Fruit fly (Drosophila melanogaster) whole organism, embryonic: ENCODE data around the gene CG11700.
A peak's percentile ranks its signal among the peaks of the same experiment; 100 is the strongest.

Experiments used
- Aef1 ChIP-seq: fragments of 200-800 bp; sonication (Bioruptor generic); IDR thresholded peaks from 3 replicates; pipeline ENCODE4 v1.3.6; 2022; ENCODE audit warnings: missing biosample characterization, missing genetic modification characterization
- BEAF-32 ChIP-seq: fragments of 200-800 bp; sonication (Bioruptor generic); optimal IDR thresholded peaks from 3 replicates; lab custom pipeline; 2017; ENCODE audit warnings: missing biosample characterization, missing genetic modification characterization, mild to moderate bottlenecking, moderate library complexity, missing genetic modification reagents
- CG11093 ChIP-seq: fragments of 200-800 bp; sonication (Bioruptor generic); IDR thresholded peaks from 3 replicates; pipeline ENCODE4 v1.3.6; 2022; ENCODE audit warnings: missing biosample characterization, missing genetic modification characterization
- CG1233 ChIP-seq: fragments of 200-800 bp; sonication (Bioruptor generic); optimal IDR thresholded peaks from 4 replicates; lab custom pipeline; 2018; ENCODE audit warnings: missing biosample characterization, mild to moderate bottlenecking, missing genetic modification characterization
- CG12769 ChIP-seq: fragments of 200-800 bp; sonication (Bioruptor generic); optimal IDR thresholded peaks from 2 replicates; lab custom pipeline; 2019; ENCODE audit warnings: missing biosample characterization, mild to moderate bottlenecking, missing genetic modification characterization, moderate library complexity
- CG12942 ChIP-seq: fragments of 200-800 bp; sonication (Bioruptor generic); optimal IDR thresholded peaks from 3 replicates; lab custom pipeline; 2016; ENCODE audit warnings: missing biosample characterization, missing genetic modification characterization
- CG13287 ChIP-seq: fragments of 200-800 bp; sonication (Bioruptor generic); IDR thresholded peaks from 2 replicates; pipeline ENCODE4 v1.3.6; 2022; ENCODE audit warnings: missing biosample characterization, missing genetic modification characterization; ENCODE audit not compliant: partially characterized antibody
- CG13775 ChIP-seq: fragments of 200-800 bp; sonication (Bioruptor generic); optimal IDR thresholded peaks from 3 replicates; lab custom pipeline; 2017; ENCODE audit warnings: missing biosample characterization, mild to moderate bottlenecking, missing genetic modification characterization
- CG14014 ChIP-seq: fragments of 200-800 bp; sonication (Bioruptor generic); IDR thresholded peaks from 2 replicates; pipeline ENCODE4 v1.3.6; 2022; ENCODE audit warnings: missing biosample characterization, missing genetic modification characterization
- CG17186 ChIP-seq: fragments of 200-800 bp; sonication (Bioruptor generic); optimal IDR thresholded peaks from 3 replicates; lab custom pipeline; 2017; ENCODE audit warnings: missing biosample characterization, missing genetic modification reagents, missing genetic modification characterization
- CG18599 ChIP-seq: fragments of 200-800 bp; sonication (Bioruptor generic); optimal IDR thresholded peaks from 3 replicates; lab custom pipeline; 2017; ENCODE audit warnings: missing biosample characterization, missing genetic modification characterization, mild to moderate bottlenecking, moderate library complexity, missing genetic modification reagents
- CG4404 ChIP-seq: fragments of 200-800 bp; sonication (Bioruptor generic); IDR thresholded peaks from 2 replicates; pipeline ENCODE4 v1.3.6; 2022; ENCODE audit warnings: missing biosample characterization, missing genetic modification characterization
- CG5180 ChIP-seq: fragments of 200-800 bp; sonication (Bioruptor generic); optimal IDR thresholded peaks from 3 replicates; lab custom pipeline; 2017; ENCODE audit warnings: missing biosample characterization, missing genetic modification characterization, mild to moderate bottlenecking, moderate library complexity, missing genetic modification reagents
- CG6654 ChIP-seq: fragments of 200-800 bp; sonication (Bioruptor generic); optimal IDR thresholded peaks from 2 replicates; lab custom pipeline; 2017; ENCODE audit warnings: missing biosample characterization, mild to moderate bottlenecking, missing genetic modification characterization
- CG7745 ChIP-seq: fragments of 200-800 bp; sonication (Bioruptor generic); optimal IDR thresholded peaks from 2 replicates; lab custom pipeline; 2018; ENCODE audit warnings: missing biosample characterization, mild to moderate bottlenecking, missing genetic modification characterization, moderate library complexity
- CG9609 ChIP-seq: fragments of 200-800 bp; sonication (Bioruptor generic); optimal IDR thresholded peaks from 3 replicates; lab custom pipeline; 2016; ENCODE audit warnings: missing biosample characterization, missing genetic modification characterization
- CG9797 ChIP-seq: fragments of 200-800 bp; sonication (Bioruptor generic); optimal IDR thresholded peaks from 3 replicates; lab custom pipeline; 2018; ENCODE audit warnings: missing biosample characterization, mild to moderate bottlenecking, missing genetic modification characterization
- CG9876 ChIP-seq: fragments of 200-800 bp; sonication (Bioruptor generic); optimal IDR thresholded peaks from 2 replicates; lab custom pipeline; 2016; ENCODE audit warnings: missing biosample characterization, missing genetic modification characterization
- CoRest ChIP-seq: fragments of 200-800 bp; sonication (Bioruptor generic); optimal IDR thresholded peaks from 3 replicates; lab custom pipeline; 2018; ENCODE audit warnings: missing biosample characterization, mild to moderate bottlenecking, missing genetic modification characterization, moderate library complexity
- D19B ChIP-seq: fragments of 200-800 bp; sonication (Bioruptor generic); optimal IDR thresholded peaks from 2 replicates; lab custom pipeline; 2017; ENCODE audit warnings: missing biosample characterization, mild to moderate bottlenecking, missing genetic modification characterization
- Elba2 ChIP-seq: fragments of 200-800 bp; sonication (Bioruptor generic); optimal IDR thresholded peaks from 3 replicates; lab custom pipeline; 2016; ENCODE audit warnings: missing biosample characterization, missing genetic modification characterization
- Max ChIP-seq: fragments of 200-800 bp; sonication (Bioruptor generic); optimal IDR thresholded peaks from 2 replicates; lab custom pipeline; 2016; ENCODE audit warnings: missing biosample characterization, mild to moderate bottlenecking, missing genetic modification characterization
- Opbp ChIP-seq: fragments of 200-800 bp; sonication (Bioruptor generic); IDR thresholded peaks from 3 replicates; pipeline ENCODE4 v1.3.6; 2022; ENCODE audit warnings: missing biosample characterization, missing genetic modification characterization; ENCODE audit not compliant: partially characterized antibody
- PHDP ChIP-seq: fragments of 200-800 bp; sonication (Bioruptor generic); optimal IDR thresholded peaks from 3 replicates; lab custom pipeline; 2018; ENCODE audit warnings: missing biosample characterization, mild to moderate bottlenecking, missing genetic modification characterization, moderate library complexity
- Ravus ChIP-seq: fragments of 200-800 bp; sonication (Bioruptor generic); IDR thresholded peaks from 2 replicates; pipeline ENCODE4 v1.3.6; 2022; ENCODE audit warnings: missing biosample characterization, missing genetic modification characterization
- Sin3A ChIP-seq: fragments of >200 bp; optimal IDR thresholded peaks from 2 replicates; lab custom pipeline; 2018
- Six4 ChIP-seq: fragments of 200-800 bp; sonication (Bioruptor generic); optimal IDR thresholded peaks from 2 replicates; lab custom pipeline; 2016; ENCODE audit warnings: missing biosample characterization, missing genetic modification characterization
- Ssrp ChIP-seq: fragments of 200-800 bp; sonication (Bioruptor generic); optimal IDR thresholded peaks from 2 replicates; lab custom pipeline; 2018; ENCODE audit warnings: missing biosample characterization, mild to moderate bottlenecking, missing genetic modification characterization, moderate library complexity
- ac ChIP-seq: fragments of 200-800 bp; sonication (Bioruptor generic); optimal IDR thresholded peaks from 3 replicates; lab custom pipeline; 2017; ENCODE audit warnings: missing biosample characterization, mild to moderate bottlenecking, missing genetic modification characterization
- amos ChIP-seq: fragments of 200-800 bp; sonication (Bioruptor generic); IDR thresholded peaks from 2 replicates; pipeline ENCODE4 v1.3.6; 2022; ENCODE audit warnings: missing biosample characterization, missing genetic modification characterization; ENCODE audit not compliant: partially characterized antibody
- bbx ChIP-seq: fragments of 200-800 bp; sonication (Bioruptor generic); IDR thresholded peaks from 2 replicates; pipeline ENCODE4 v1.3.6; 2022; ENCODE audit warnings: missing biosample characterization, missing genetic modification characterization; ENCODE audit not compliant: partially characterized antibody
- br ChIP-seq: fragments of >200 bp; optimal IDR thresholded peaks from 2 replicates; lab custom pipeline; 2017
- btn ChIP-seq: fragments of 200-800 bp; sonication (Bioruptor generic); optimal IDR thresholded peaks from 2 replicates; lab custom pipeline; 2016; ENCODE audit warnings: missing biosample characterization, missing genetic modification characterization
- corto ChIP-seq: fragments of 200-800 bp; sonication (Bioruptor generic); optimal IDR thresholded peaks from 2 replicates; lab custom pipeline; 2016; ENCODE audit warnings: missing biosample characterization, mild to moderate bottlenecking, missing genetic modification characterization, moderate library complexity
- croc ChIP-seq: fragments of 200-800 bp; sonication (Bioruptor generic); conservative IDR thresholded peaks from 3 replicates; pipeline ENCODE4 v1.3.6; 2022; ENCODE audit warnings: missing biosample characterization, missing genetic modification characterization
- da ChIP-seq: fragments of 200-800 bp; sonication (Bioruptor generic); optimal IDR thresholded peaks from 2 replicates; lab custom pipeline; 2016; ENCODE audit warnings: missing biosample characterization, missing genetic modification characterization
- dmrt99B ChIP-seq: fragments of 200-800 bp; sonication (Bioruptor generic); optimal IDR thresholded peaks from 2 replicates; lab custom pipeline; 2018; ENCODE audit warnings: missing biosample characterization, mild to moderate bottlenecking, missing genetic modification characterization, moderate library complexity
- fru ChIP-seq: fragments of >200 bp; optimal IDR thresholded peaks from 2 replicates; lab custom pipeline; 2017
- h ChIP-seq: fragments of >200 bp; optimal IDR thresholded peaks from 2 replicates; lab custom pipeline; 2017
- hbn ChIP-seq: fragments of 200-800 bp; sonication (Bioruptor generic); IDR thresholded peaks from 2 replicates; pipeline ENCODE4 v1.3.6; 2022; ENCODE audit warnings: missing biosample characterization, missing genetic modification characterization; ENCODE audit not compliant: partially characterized antibody
- nerfin-2 ChIP-seq: fragments of 200-800 bp; sonication (Bioruptor generic); IDR thresholded peaks from 2 replicates; pipeline ENCODE4 v1.3.6; 2022; ENCODE audit warnings: missing biosample characterization, missing genetic modification characterization; ENCODE audit not compliant: partially characterized antibody
- nmo ChIP-seq: fragments of 200-800 bp; sonication (Bioruptor generic); optimal IDR thresholded peaks from 2 replicates; lab custom pipeline; 2018; ENCODE audit warnings: missing biosample characterization, mild to moderate bottlenecking, missing genetic modification characterization, moderate library complexity
- peb ChIP-seq: fragments of 200-800 bp; sonication (Bioruptor generic); IDR thresholded peaks from 2 replicates; pipeline ENCODE4 v1.3.6; 2022; ENCODE audit warnings: missing biosample characterization, missing genetic modification characterization
- pfk ChIP-seq: fragments of 200-800 bp; sonication (Bioruptor generic); optimal IDR thresholded peaks from 2 replicates; lab custom pipeline; 2018; ENCODE audit warnings: missing biosample characterization, mild to moderate bottlenecking, missing genetic modification characterization, moderate library complexity
- pita ChIP-seq: fragments of 200-800 bp; sonication (Bioruptor generic); optimal IDR thresholded peaks from 2 replicates; lab custom pipeline; 2017; ENCODE audit warnings: missing biosample characterization, mild to moderate bottlenecking, missing genetic modification characterization
- sens ChIP-seq: fragments of 200-800 bp; sonication (Bioruptor generic); peaks from one replicate; lab custom pipeline; 2016; ENCODE audit warnings: missing biosample characterization, missing genetic modification characterization
- seq ChIP-seq: fragments of 200-800 bp; sonication (Bioruptor generic); IDR thresholded peaks from 2 replicates; pipeline ENCODE4 v1.3.6; 2022; ENCODE audit warnings: missing biosample characterization, missing genetic modification characterization
- sob ChIP-seq: fragments of 200-800 bp; sonication (Bioruptor generic); IDR thresholded peaks from 2 replicates; pipeline ENCODE4 v1.3.6; 2022; ENCODE audit warnings: missing biosample characterization, missing genetic modification characterization
- stwl ChIP-seq: fragments of 200-800 bp; sonication (Bioruptor generic); optimal IDR thresholded peaks from 3 replicates; lab custom pipeline; 2018; ENCODE audit warnings: missing biosample characterization, mild to moderate bottlenecking, missing genetic modification characterization, moderate library complexity
- tap ChIP-seq: fragments of 200-800 bp; optimal IDR thresholded peaks from 3 replicates; lab custom pipeline; 2019; ENCODE audit warnings: missing biosample characterization, mild to moderate bottlenecking, missing genetic modification characterization, moderate library complexity
- tup ChIP-seq: fragments of 200-800 bp; sonication (Bioruptor generic); optimal IDR thresholded peaks from 2 replicates; lab custom pipeline; 2016; ENCODE audit warnings: missing biosample characterization, mild to moderate bottlenecking, missing genetic modification characterization, moderate library complexity
- zen2 ChIP-seq: fragments of 200-800 bp; sonication (Bioruptor generic); IDR thresholded peaks from 3 replicates; pipeline ENCODE4 v1.3.6; 2022; ENCODE audit warnings: missing biosample characterization, missing genetic modification characterization; ENCODE audit not compliant: partially characterized antibody

The CG11700 gene

dm6 chrX:6301052-6301451 lies 17.7 kb upstream of the CG11700 start, which contains the start of gene CG12219 (continued):
- TF ChIP-seq CG13775 (GFP tag; lab: Kevin White, UChicago) = no peak
- no peak for TF ChIP-seq Elba2
- TF ChIP-seq CoRest = peak; percentile 7
- no peak for TF ChIP-seq CG18599 (GFP tag; lab: Kevin White, UChicago)
- TF ChIP-seq CG17186 (GFP tag; lab: Kevin White, UChicago) = peak; percentile 20
- TF ChIP-seq Opbp (GFP tag; lab: Robert Waterston, UW) = peak; percentile 63; the same call in 2 of the 3 replicates
- no peak for TF ChIP-seq Six4 (GFP tag; lab: Kevin White, UChicago)
- 0 out of 2 replicates have a peak, but pooled peaks have one; percentile 22 for TF ChIP-seq nerfin-2 (GFP tag; lab: Robert Waterston, UW)
- no peak for TF ChIP-seq CG5180 (GFP tag; lab: Kevin White, UChicago)
- TF ChIP-seq BEAF-32 (GFP tag; lab: Kevin White, UChicago) = peak; percentile 73
- no peak for TF ChIP-seq CG9609 (GFP tag; lab: Kevin White, UChicago)
- no peak for TF ChIP-seq CG1233 (GFP tag; lab: Kevin White, UChicago)
- TF ChIP-seq tap = no peak
- no peak for TF ChIP-seq CG12942 (GFP tag; lab: Kevin White, UChicago)
- TF ChIP-seq croc = no peak
- no peak for TF ChIP-seq pita (GFP tag; lab: Kevin White, UChicago)
- TF ChIP-seq nmo (GFP tag; lab: Kevin White, UChicago) = peak; percentile 1
- no peak for TF ChIP-seq Ssrp
- no peak for TF ChIP-seq br
- peak; percentile 31 for TF ChIP-seq sens (GFP tag; lab: Kevin White, UChicago)
- TF ChIP-seq stwl (tag; lab: Kevin White, UChicago) = peak; percentile 74
- no peak for TF ChIP-seq fru (lab: Kevin White, UChicago)
- no peak for TF ChIP-seq CG6654 (GFP tag; lab: Kevin White, UChicago)
- TF ChIP-seq hbn (GFP tag; lab: Robert Waterston, UW) = peak; percentile 65
- peak; percentile 38; the same call in 1 of the 3 replicates for TF ChIP-seq zen2 (GFP tag; lab: Robert Waterston, UW)
- TF ChIP-seq peb = no peak
- peak; percentile 75 for TF ChIP-seq CG9797 (GFP tag; lab: Kevin White, UChicago)
- TF ChIP-seq da (GFP tag; lab: Kevin White, UChicago) = no peak
- no peak for TF ChIP-seq D19B (GFP tag; lab: Kevin White, UChicago)
- peak; percentile 8 for TF ChIP-seq Sin3A
- no peak for TF ChIP-seq Ravus (GFP tag; lab: Robert Waterston, UW)
- peak; percentile 80 for TF ChIP-seq CG13287 (GFP tag; lab: Robert Waterston, UW)
- TF ChIP-seq amos (GFP tag; lab: Robert Waterston, UW) = peak; percentile 71; the same call in 1 of the 2 replicates

DNA sequence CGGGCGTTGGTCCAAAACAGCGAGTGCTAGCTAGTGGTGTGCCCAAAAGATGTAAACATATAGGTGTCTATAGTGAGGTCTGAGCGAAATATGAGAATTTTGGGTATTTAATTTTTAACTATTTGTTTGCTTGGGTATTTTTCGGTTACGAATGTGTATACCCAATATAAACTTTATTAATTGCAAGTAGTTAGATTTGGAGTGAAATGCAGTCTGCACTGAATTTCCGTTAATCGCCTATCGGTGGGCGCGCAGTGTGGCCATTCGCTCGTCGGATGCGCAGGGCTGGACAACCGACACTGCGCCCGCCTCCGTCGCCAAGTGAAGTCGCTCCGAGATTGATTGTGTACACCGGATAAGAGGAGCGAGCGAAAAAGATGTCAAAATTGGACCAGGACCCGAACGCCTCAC lies 11.8 kb upstream of the CG11700 start, which contains the start of the genes CG15891 and CG3815:
TSS of gene CG15891 (minus strand) at position 217 of the 411 bp plus-strand sequence.
TSS of gene CG3815 (plus strand) at position 261 of the 411 bp plus-strand sequence.
- peak; percentile 54; the same call in 1 of the 2 replicates for TF ChIP-seq CG4404 (GFP tag; lab: Robert Waterston, UW)
- 0 out of 3 replicates have a peak, but pooled peaks have one; percentile 39 for TF ChIP-seq CG11093
- TF ChIP-seq btn = no peak
- no peak for TF ChIP-seq CG12942 (GFP tag; lab: Kevin White, UChicago)
- no peak for TF ChIP-seq pfk (GFP tag; lab: Kevin White, UChicago)
- no peak for TF ChIP-seq tup (GFP tag; lab: Kevin White, UChicago)
- no peak for TF ChIP-seq h (lab: Kevin White, UChicago)
- no peak for TF ChIP-seq ac (GFP tag; lab: Kevin White, UChicago)
- peak; percentile 54; the same call in 2 of the 3 replicates for TF ChIP-seq Aef1
- TF ChIP-seq CG12769 (tag; lab: Kevin White, UChicago) = no peak
- TF ChIP-seq sob = peak; percentile 46; the same call in 1 of the 2 replicates
- TF ChIP-seq dmrt99B (tag; lab: Kevin White, UChicago) = no peak
- TF ChIP-seq bbx = no peak
- peak; percentile 2 for TF ChIP-seq Max (GFP tag; lab: Kevin White, UChicago)
- no peak for TF ChIP-seq corto (GFP tag; lab: Kevin White, UChicago)
- TF ChIP-seq PHDP (tag; lab: Kevin White, UChicago) = no peak
- no peak for TF ChIP-seq tap
- peak; percentile 58 for TF ChIP-seq CG14014 (GFP tag; lab: Robert Waterston, UW)
- TF ChIP-seq CG7745 (tag; lab: Kevin White, UChicago) = no peak
- no peak for TF ChIP-seq CG9876
- no peak for TF ChIP-seq seq (GFP tag; lab: Robert Waterston, UW)
